Worm (Caenorhabditis elegans) whole organism, early embryonic: ENCODE measurements around the gene F10D7.3.

ENCODE experiments used
- F13C5.2 ChIP-seq: sonication (generic microtip); optimal IDR thresholded peaks from 2 replicates; lab custom pipeline; 2017; ENCODE audit warnings: mild to moderate bottlenecking, missing genetic modification characterization, inconsistent platforms, missing compliant biosample characterization
- ama-1 ChIP-seq: fragments of 150-350 bp; optimal IDR thresholded peaks from 2 replicates; lab custom pipeline; 2014
- ceh-13 ChIP-seq: fragments of 200-800 bp; sonication (Bioruptor generic); optimal IDR thresholded peaks from 2 replicates; lab custom pipeline; 2018; ENCODE audit warnings: mild to moderate bottlenecking, missing genetic modification characterization, missing compliant biosample characterization
- ceh-36 ChIP-seq: sonication (generic microtip); optimal IDR thresholded peaks from 2 replicates; lab custom pipeline; 2016; ENCODE audit warnings: missing genetic modification characterization, inconsistent platforms, missing compliant biosample characterization
- flt-1 ChIP-seq: fragments of 200-800 bp; sonication (Bioruptor generic); IDR thresholded peaks from 2 replicates; pipeline ENCODE4 v1.3.6; 2022; ENCODE audit warnings: missing genetic modification characterization, missing compliant biosample characterization
- hnd-1 ChIP-seq: sonication (generic microtip); optimal IDR thresholded peaks from 2 replicates; lab custom pipeline; 2016; ENCODE audit warnings: missing genetic modification characterization, missing compliant biosample characterization
- scrt-1 ChIP-seq: fragments of 200-800 bp; sonication (Bioruptor generic); IDR thresholded peaks from 2 replicates; pipeline ENCODE4 v1.3.6; 2022; ENCODE audit warnings: missing genetic modification characterization, missing compliant biosample characterization
- tbx-37 ChIP-seq: fragments of 200-800 bp; sonication (Bioruptor generic); conservative IDR thresholded peaks from 2 replicates; pipeline ENCODE4 v1.3.6; 2022; ENCODE audit warnings: missing genetic modification reagents, missing genetic modification characterization, missing compliant biosample characterization
- tra-4 ChIP-seq: sonication (generic microtip); optimal IDR thresholded peaks from 2 replicates; lab custom pipeline; 2017; ENCODE audit warnings: missing genetic modification characterization, missing compliant biosample characterization

ce11 chrX:17373955-17374354, 479 bp downstream of the F10D7.3 start:
- TF ChIP-seq ama-1 (no peak), scrt-1 (no peak), hnd-1 (no peak), ceh-13 (GFP tag; lab: Kevin White, UChicago) (no peak), tbx-37 (GFP tag; lab: Robert Waterston, UW) (no peak), F13C5.2 (tag; lab: Kevin White, UChicago) (no peak), flt-1 (GFP tag; lab: Robert Waterston, UW) (no peak), tra-4 (tag; lab: Kevin White, UChicago) (no peak), ceh-36 (tag; lab: Kevin White, UChicago) (no peak)
